Worm (Caenorhabditis elegans): Measurements from ENCODE around the gene plc-2.

plc-2 gene

ce11 chrV:15192377-15192776, at the start of gene plc-2 (continued):
- peak; percentile 88 for TF ChIP-seq hlh-11 (tag; optimal IDR thresholded peaks at IDR 0.05)
- TF ChIP-seq dmd-6 (GFP tag; IDR thresholded peaks at IDR 0.05), result peak; percentile 76
- no peak for TF ChIP-seq dmd-9 (GFP tag; IDR thresholded peaks at IDR 0.05)
- no peak for TF ChIP-seq dpl-1 (GFP tag; optimal IDR thresholded peaks at IDR 0.05)
- TF ChIP-seq nhr-237 (tag; optimal IDR thresholded peaks at IDR 0.05), result no peak
- TF ChIP-seq jun-1 (tag; optimal IDR thresholded peaks at IDR 0.05), result no peak
- TF ChIP-seq F44E2.7 (GFP tag; IDR thresholded peaks at IDR 0.05), result no peak
- no peak for TF ChIP-seq gei-8 (GFP tag; optimal IDR thresholded peaks at IDR 0.05)
- no peak for TF ChIP-seq saeg-2 (GFP tag; IDR thresholded peaks at IDR 0.05)
- TF ChIP-seq zag-1 (tag; optimal IDR thresholded peaks at IDR 0.05), result no peak
- TF ChIP-seq spr-3 (GFP tag; optimal IDR thresholded peaks at IDR 0.05), result no peak
- TF ChIP-seq rbr-2 (tag; optimal IDR thresholded peaks at IDR 0.05), result no peak
- TF ChIP-seq ctbp-1 (GFP tag; IDR thresholded peaks at IDR 0.05), result no peak
- TF ChIP-seq nhr-76 (tag; optimal IDR thresholded peaks at IDR 0.05), result no peak
- TF ChIP-seq lir-3 (tag; optimal IDR thresholded peaks at IDR 0.05), result no peak
- no peak for TF ChIP-seq Y5F2A.4 (GFP tag; optimal IDR thresholded peaks at IDR 0.05)
- TF ChIP-seq lin-39 (tag; optimal IDR thresholded peaks at IDR 0.05), result no peak
- no peak for TF ChIP-seq ZK337.2 (GFP tag; IDR thresholded peaks at IDR 0.05)
- TF ChIP-seq hlh-30 (tag; optimal IDR thresholded peaks at IDR 0.05; ENCODE audit: insufficient read depth), result peak; percentile 44
- TF ChIP-seq nhr-28 (tag; optimal IDR thresholded peaks at IDR 0.05), result peak; percentile 82
- no peak for TF ChIP-seq F49E8.2 (tag; optimal IDR thresholded peaks at IDR 0.05; ENCODE audit: borderline replicate concordance)
- TF ChIP-seq F26F4.8 (GFP tag; conservative IDR thresholded peaks at IDR 0.05), result no peak
- no peak for TF ChIP-seq ama-1 (optimal IDR thresholded peaks at IDR 0.05)
- peak; percentile 78 for TF ChIP-seq dve-1 (tag; optimal IDR thresholded peaks at IDR 0.05; ENCODE audit: insufficient read depth)
- no peak for TF ChIP-seq set-16 (GFP tag; IDR thresholded peaks at IDR 0.05)
- no peak for TF ChIP-seq egl-27 (tag; optimal IDR thresholded peaks at IDR 0.05)
- no peak for TF ChIP-seq Y105C5A.15 (GFP tag; IDR thresholded peaks at IDR 0.05)
- TF ChIP-seq mdl-1 (tag; optimal IDR thresholded peaks at IDR 0.05), result no peak
- TF ChIP-seq T20F7.1 (GFP tag; optimal IDR thresholded peaks at IDR 0.05), result no peak
- TF ChIP-seq lim-7 (GFP tag; IDR thresholded peaks at IDR 0.05), result no peak
- no peak for TF ChIP-seq php-3 (GFP tag; IDR thresholded peaks at IDR 0.05)
- TF ChIP-seq aly-2 (tag; optimal IDR thresholded peaks at IDR 0.05), result no peak
- peak; percentile 35; the same call in 1 of the 2 replicates for TF ChIP-seq lin-38 (GFP tag; IDR thresholded peaks at IDR 0.05)
- no peak for TF ChIP-seq lin-13 (GFP tag; optimal IDR thresholded peaks at IDR 0.05)
- TF ChIP-seq nhr-6 (tag; optimal IDR thresholded peaks at IDR 0.05), result peak; percentile 81
- no peak for TF ChIP-seq snpc-4 (tag; optimal IDR thresholded peaks at IDR 0.05)
- TF ChIP-seq skn-1 (tag; optimal IDR thresholded peaks at IDR 0.05), result no peak
- TF ChIP-seq lin-15B (tag; optimal IDR thresholded peaks at IDR 0.05), result no peak
- no peak for TF ChIP-seq cey-2 (tag; optimal IDR thresholded peaks at IDR 0.05; ENCODE audit: borderline replicate concordance, insufficient read depth)
- no peak for TF ChIP-seq tag-97 (GFP tag; IDR thresholded peaks at IDR 0.05)
- TF ChIP-seq T26A8.4 (GFP tag; IDR thresholded peaks at IDR 0.05), result no peak
- TF ChIP-seq ceh-28 (tag; optimal IDR thresholded peaks at IDR 0.05), result no peak
- TF ChIP-seq sdz-12 (GFP tag; optimal IDR thresholded peaks at IDR 0.05), result no peak
- no peak for TF ChIP-seq ztf-11 (tag; optimal IDR thresholded peaks at IDR 0.05)
- TF ChIP-seq ces-1 (GFP tag; optimal IDR thresholded peaks at IDR 0.05), result no peak
- TF ChIP-seq R02D3.7 (tag; optimal IDR thresholded peaks at IDR 0.05), result no peak
- no peak for TF ChIP-seq nhr-11 (tag; optimal IDR thresholded peaks at IDR 0.05)
- no peak for TF ChIP-seq Y48G9A.11 (GFP tag; IDR thresholded peaks at IDR 0.05)
- no peak for TF ChIP-seq F10B5.3 (tag; optimal IDR thresholded peaks at IDR 0.05)
- TF ChIP-seq mdt-29 (GFP tag; IDR thresholded peaks at IDR 0.05), result no peak
- no peak for TF ChIP-seq madf-9 (GFP tag; conservative IDR thresholded peaks at IDR 0.05)
- TF ChIP-seq arid-1 (GFP tag; conservative IDR thresholded peaks at IDR 0.05), result no peak
- no peak for TF ChIP-seq duxl-1 (tag; optimal IDR thresholded peaks at IDR 0.05; ENCODE audit: poor library complexity)

Measured in whole organism, L4 larva.